Worm (Caenorhabditis elegans) whole organism, L4/young adult: ENCODE measurements around the gene clec-186.

Source experiments
- dao-5 ChIP-seq: sonication (generic microtip); optimal IDR thresholded peaks from 2 replicates; lab custom pipeline; 2016; ENCODE audit warnings: missing genotype, missing genetic modification characterization, moderate library complexity, missing compliant biosample characterization
- him-1 ChIP-seq: sonication (generic microtip); optimal IDR thresholded peaks from 2 replicates; lab custom pipeline; 2016; ENCODE audit warnings: missing genotype, missing genetic modification reagents, missing genetic modification characterization, missing compliant biosample characterization

- TF ChIP-seq dao-5: no peak
- TF ChIP-seq him-1 (tag; lab: Kevin White, UChicago): no peak
These were observed 34.4 kb downstream of the clec-186 start, which contains the start of gene K08D8.10 for ce11 chrIV:12900267-12900666.
